Worm (Caenorhabditis elegans) whole organism, L4/young adult: ENCODE measurements around the gene C54F6.20.

Source experiments
- dao-5 ChIP-seq: sonication (generic microtip); optimal IDR thresholded peaks from 2 replicates; lab custom pipeline; 2016; ENCODE audit warnings: missing genotype, missing genetic modification characterization, moderate library complexity, missing compliant biosample characterization
- him-1 ChIP-seq: sonication (generic microtip); optimal IDR thresholded peaks from 2 replicates; lab custom pipeline; 2016; ENCODE audit warnings: missing genotype, missing genetic modification reagents, missing genetic modification characterization, missing compliant biosample characterization

DNA sequence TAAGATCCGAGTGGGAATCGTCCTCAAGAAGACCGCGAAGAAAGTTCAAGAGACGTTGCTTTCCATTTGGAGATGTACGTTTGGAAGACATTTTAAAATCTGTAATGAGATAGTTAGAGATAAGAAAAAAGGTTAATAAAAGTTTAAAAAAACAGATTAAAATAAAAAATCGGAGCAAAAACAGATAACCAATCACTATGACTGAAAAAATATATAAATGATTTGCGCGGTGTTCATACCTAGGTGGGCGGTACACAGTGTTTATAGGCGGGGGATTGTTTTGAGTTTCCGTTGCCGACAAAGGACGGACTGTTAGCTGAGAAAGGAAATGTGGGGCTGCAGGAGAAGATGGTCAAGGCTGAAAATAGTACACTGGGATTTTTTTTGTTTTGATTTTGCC, 34.1 kb downstream of the C54F6.20 start, which contains the start of gene ets-7:
- TF ChIP-seq him-1 (tag; lab: Kevin White, UChicago) (no peak), dao-5 (tag; lab: Kevin White, UChicago) (no peak)
